Worm (Caenorhabditis elegans): ENCODE results near the gene F10G2.10.

F10G2.10 gene

ce11 chrV:7325285-7325684 lies 3.3 kb downstream of the F10G2.10 start, which contains the start of gene srx-92:
TSS of gene srx-92 (minus strand) at chrV:7325385.
- TF ChIP-seq unc-3 (GFP tag; conservative IDR thresholded peaks at IDR 0.05) (no peak), unc-3 (tag; optimal IDR thresholded peaks at IDR 0.05) (no peak), ceh-34 (tag; optimal IDR thresholded peaks at IDR 0.05) (no peak), K09A11.1 (tag; optimal IDR thresholded peaks at IDR 0.05; ENCODE audit: insufficient read depth) (no peak), ttx-3 (tag; optimal IDR thresholded peaks at IDR 0.05) (no peak), hlh-30 (tag; optimal IDR thresholded peaks at IDR 0.05; ENCODE audit: insufficient read depth) (no peak), hlh-8 (tag; optimal IDR thresholded peaks at IDR 0.05) (no peak), unc-42 (tag; optimal IDR thresholded peaks at IDR 0.05) (no peak), C38D4.7 (GFP tag; optimal IDR thresholded peaks at IDR 0.05) (no peak), eyg-1 (tag; optimal IDR thresholded peaks at IDR 0.05) (no peak), pha-4 (tag; optimal IDR thresholded peaks at IDR 0.05) (no peak), ref-2 (tag; optimal IDR thresholded peaks at IDR 0.05) (no peak), hlh-15 (tag; optimal IDR thresholded peaks at IDR 0.05) (no peak), hlh-13 (GFP tag; optimal IDR thresholded peaks at IDR 0.05) (no peak), ets-4 (tag; optimal IDR thresholded peaks at IDR 0.05) (no peak), pat-9 (tag; optimal IDR thresholded peaks at IDR 0.05) (no peak)

DNA sequence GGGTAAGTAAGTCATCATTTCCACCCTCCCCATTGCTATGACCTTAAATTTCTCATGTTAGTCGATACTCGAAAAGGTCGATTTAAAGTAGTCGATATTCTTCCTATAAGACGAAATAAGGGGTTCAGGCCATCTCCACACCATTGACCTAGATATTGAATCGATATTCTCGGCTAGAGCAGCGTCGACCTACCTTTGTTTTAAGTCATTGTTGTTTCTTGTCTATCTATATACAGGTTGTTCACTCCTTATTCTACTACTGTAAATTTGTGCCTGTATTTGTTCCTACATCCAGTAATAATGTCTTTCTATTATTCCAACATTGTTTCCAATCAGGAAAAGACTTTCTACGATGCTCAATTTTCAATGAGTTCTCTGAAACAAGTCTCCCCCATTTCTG lies 4.9 kb downstream of the F10G2.10 start, which contains the start of gene F10G2.4:
Gene F10G2.4, plus strand, starts transcription at position 301 of the 400 bp plus-strand sequence.
- TF ChIP-seq elt-2 (tag; optimal IDR thresholded peaks at IDR 0.05) (no peak), hlh-8 (tag; optimal IDR thresholded peaks at IDR 0.05) (no peak), unc-55 (GFP tag; optimal IDR thresholded peaks at IDR 0.05) (no peak), rnt-1 (tag; optimal IDR thresholded peaks at IDR 0.05) (no peak), ets-4 (tag; optimal IDR thresholded peaks at IDR 0.05) (no peak), zip-5 (tag; optimal IDR thresholded peaks at IDR 0.05) (no peak), nfya-1 (tag; optimal IDR thresholded peaks at IDR 0.05) (no peak), che-1 (tag; optimal IDR thresholded peaks at IDR 0.05) (no peak), pax-1 (tag; optimal IDR thresholded peaks at IDR 0.05) (no peak), syd-9 (tag; optimal IDR thresholded peaks at IDR 0.05) (no peak), hlh-15 (tag; optimal IDR thresholded peaks at IDR 0.05) (no peak), elt-4 (tag; optimal IDR thresholded peaks at IDR 0.05) (no peak), ceh-18 (tag; optimal IDR thresholded peaks at IDR 0.05) (no peak), madf-2 (tag; optimal IDR thresholded peaks at IDR 0.05) (no peak), C08G9.2 (tag; optimal IDR thresholded peaks at IDR 0.05) (no peak), sox-2 (GFP tag; IDR thresholded peaks at IDR 0.05) (no peak), ahr-1 (tag; optimal IDR thresholded peaks at IDR 0.05) (no peak), ceh-24 (tag; optimal IDR thresholded peaks at IDR 0.05) (no peak), unc-42 (tag; optimal IDR thresholded peaks at IDR 0.05) (no peak), ttx-3 (tag; optimal IDR thresholded peaks at IDR 0.05) (no peak)

ce11 chrV:7328092-7328491 lies 6.1 kb downstream of the F10G2.10 start, which contains the start of gene clec-7:
TSS of gene clec-7 (plus strand) at chrV:7328392.
- TF ChIP-seq ceh-2 (tag; optimal IDR thresholded peaks at IDR 0.05) = no peak
- no peak for TF ChIP-seq hlh-13 (GFP tag; optimal IDR thresholded peaks at IDR 0.05)
- TF ChIP-seq pat-9 (tag; optimal IDR thresholded peaks at IDR 0.05) = no peak
- no peak for TF ChIP-seq ceh-34 (tag; optimal IDR thresholded peaks at IDR 0.05)
- TF ChIP-seq mec-3 (tag; optimal IDR thresholded peaks at IDR 0.05; ENCODE audit: borderline replicate concordance) = no peak

- TF ChIP-seq hlh-8 (tag; optimal IDR thresholded peaks at IDR 0.05) = no peak
Observed at ce11 chrV:7330868-7331267, 8.9 kb downstream of the F10G2.10 start, which contains the start of gene F10G2.2. TSS of gene F10G2.2 (plus strand) at chrV:7331168.

DNA sequence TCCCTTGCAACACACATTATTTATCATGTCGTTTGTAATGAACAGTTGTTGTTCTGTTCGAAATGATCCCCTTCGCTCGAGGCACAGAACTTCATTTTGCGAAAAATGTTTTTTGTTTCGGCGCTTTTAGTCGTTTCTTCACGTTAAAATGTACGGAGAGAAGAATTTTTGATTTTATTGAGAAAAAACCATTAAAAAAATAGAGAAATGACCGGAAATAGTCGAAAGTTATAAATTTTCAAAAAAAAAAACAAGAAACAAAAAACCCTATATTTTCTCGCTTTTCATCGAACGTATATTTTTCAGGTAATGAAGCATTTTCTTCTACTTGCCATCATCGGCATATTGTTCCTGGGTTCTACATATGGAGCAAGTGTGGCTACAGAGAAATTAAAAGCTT lies 10.2 kb downstream of the F10G2.10 start, which contains the start of gene F10G2.1:
Gene F10G2.1, plus strand, starts transcription at position 301 of the 400 bp plus-strand sequence.
- TF ChIP-seq ets-4 (tag; optimal IDR thresholded peaks at IDR 0.05) (no peak), hlh-15 (tag; optimal IDR thresholded peaks at IDR 0.05) (no peak), unc-55 (GFP tag; optimal IDR thresholded peaks at IDR 0.05) (no peak), pha-2 (tag; optimal IDR thresholded peaks at IDR 0.05) (no peak), mec-3 (tag; optimal IDR thresholded peaks at IDR 0.05; ENCODE audit: borderline replicate concordance) (no peak), ztf-16 (tag; optimal IDR thresholded peaks at IDR 0.05) (no peak), pax-1 (tag; optimal IDR thresholded peaks at IDR 0.05) (no peak), dve-1 (tag; optimal IDR thresholded peaks at IDR 0.05) (no peak), sox-2 (GFP tag; IDR thresholded peaks at IDR 0.05) (no peak), hlh-6 (tag; optimal IDR thresholded peaks at IDR 0.05) (no peak), ceh-34 (tag; optimal IDR thresholded peaks at IDR 0.05) (no peak), hlh-30 (tag; optimal IDR thresholded peaks at IDR 0.05; ENCODE audit: insufficient read depth) (no peak), dmd-4 (tag; optimal IDR thresholded peaks at IDR 0.05; ENCODE audit: borderline replicate concordance) (no peak), fax-1 (tag; optimal IDR thresholded peaks at IDR 0.05) (no peak), fkh-10 (GFP tag; optimal IDR thresholded peaks at IDR 0.05) (no peak), rnt-1 (tag; optimal IDR thresholded peaks at IDR 0.05) (no peak), hlh-13 (GFP tag; optimal IDR thresholded peaks at IDR 0.05) (no peak)

Data from whole organism, late embryonic.